Worm (Caenorhabditis elegans): ENCODE results near the gene cdk-5.

cdk-5 gene

DNA sequence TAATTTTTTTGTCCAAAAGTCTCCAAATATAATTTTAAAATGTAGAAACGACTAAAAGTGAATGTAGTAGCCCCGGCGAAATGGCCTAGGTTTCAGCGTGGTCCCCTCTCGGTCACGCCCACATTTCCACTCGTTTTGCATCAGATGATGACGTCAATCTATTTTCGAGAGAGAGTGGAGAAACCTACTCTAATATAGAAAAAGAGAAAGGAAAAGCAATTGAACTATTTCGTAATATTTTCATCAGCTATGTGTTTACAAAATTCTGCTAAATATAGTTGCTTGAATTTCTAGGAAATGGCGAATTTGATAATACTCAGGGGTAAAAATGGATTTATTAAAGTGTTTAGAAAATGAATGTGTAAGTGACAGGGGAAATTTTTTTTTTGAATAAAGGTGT, 10.3 kb downstream of the cdk-5 start:
- TF ChIP-seq hlh-17 (GFP tag; optimal IDR thresholded peaks at IDR 0.05; ENCODE audit: borderline replicate concordance), result no peak
- no peak for TF ChIP-seq nhr-19 (GFP tag; conservative IDR thresholded peaks at IDR 0.05)
- TF ChIP-seq swsn-7 (tag; optimal IDR thresholded peaks at IDR 0.05), result peak; percentile 32
- TF ChIP-seq lin-13 (GFP tag; optimal IDR thresholded peaks at IDR 0.05), result peak; percentile 35
- TF ChIP-seq ztf-11 (tag; optimal IDR thresholded peaks at IDR 0.05), result no peak
- no peak for TF ChIP-seq nhr-76 (tag; optimal IDR thresholded peaks at IDR 0.05)
- TF ChIP-seq hlh-4 (tag; optimal IDR thresholded peaks at IDR 0.05), result no peak
- peak; percentile 73 for TF ChIP-seq nhr-71 (tag; optimal IDR thresholded peaks at IDR 0.05)
- TF ChIP-seq ceh-82 (tag; optimal IDR thresholded peaks at IDR 0.05), result peak in 2 of 3 experiments; percentile 4 to 41
- no peak for TF ChIP-seq sox-4 (tag; optimal IDR thresholded peaks at IDR 0.05)
- peak in 1 of 3 experiments; percentile 35 for TF ChIP-seq dpl-1 (GFP tag; optimal IDR thresholded peaks at IDR 0.05)
- peak; percentile 22 for TF ChIP-seq xbp-1 (tag; optimal IDR thresholded peaks at IDR 0.05)
- TF ChIP-seq lsy-2 (tag; optimal IDR thresholded peaks at IDR 0.05), result peak; percentile 51 to 71
- TF ChIP-seq isw-1 (GFP tag; IDR thresholded peaks at IDR 0.05), result peak; percentile 35; the same call in 1 of the 2 replicates
- TF ChIP-seq lir-3 (tag; optimal IDR thresholded peaks at IDR 0.05; ENCODE audit: poor library complexity), result peak; percentile 32
- peak; percentile 84 for TF ChIP-seq mef-2 (tag; optimal IDR thresholded peaks at IDR 0.05)
- TF ChIP-seq egl-13 (tag; optimal IDR thresholded peaks at IDR 0.05), result peak; percentile 51
- peak; percentile 21 for TF ChIP-seq skn-1 (tag; optimal IDR thresholded peaks at IDR 0.05)
- peak; percentile 50 for TF ChIP-seq mep-1 (tag; optimal IDR thresholded peaks at IDR 0.05)
- TF ChIP-seq ceh-63 (GFP tag; optimal IDR thresholded peaks at IDR 0.05), result no peak
- TF ChIP-seq fkh-8 (tag; optimal IDR thresholded peaks at IDR 0.05), result peak; percentile 43
- no peak for TF ChIP-seq Y116A8C.19 (tag; optimal IDR thresholded peaks at IDR 0.05; ENCODE audit: borderline replicate concordance)
- TF ChIP-seq fkh-4 (tag; optimal IDR thresholded peaks at IDR 0.05; ENCODE audit: borderline replicate concordance), result no peak
- peak; percentile 27 for TF ChIP-seq efl-1 (optimal IDR thresholded peaks at IDR 0.05)
- TF ChIP-seq efl-1 (GFP tag; optimal IDR thresholded peaks at IDR 0.05 in 1 of 2), result peak; percentile 31 to 57
- TF ChIP-seq zip-4 (GFP tag; optimal IDR thresholded peaks at IDR 0.05), result peak; percentile 50
- no peak for TF ChIP-seq pqm-1 (tag; optimal IDR thresholded peaks at IDR 0.05)
- peak; percentile 22 for TF ChIP-seq nhr-237 (tag; optimal IDR thresholded peaks at IDR 0.05)
- TF ChIP-seq blmp-1 (tag; optimal IDR thresholded peaks at IDR 0.05), result peak; percentile 10
- peak; percentile 51 for TF ChIP-seq nhr-47 (tag; optimal IDR thresholded peaks at IDR 0.05)
- no peak for TF ChIP-seq lin-14 (GFP tag; optimal IDR thresholded peaks at IDR 0.05)
- TF ChIP-seq ets-5 (GFP tag; IDR thresholded peaks at IDR 0.05), result no peak
- TF ChIP-seq unc-86 (tag; optimal IDR thresholded peaks at IDR 0.05), result no peak
- no peak for TF ChIP-seq dsc-1 (tag; optimal IDR thresholded peaks at IDR 0.05)
- TF ChIP-seq ama-1 (optimal IDR thresholded peaks at IDR 0.05), result no peak
- peak in 1 of 2 experiments; percentile 48 for TF ChIP-seq lin-35 (GFP tag; optimal IDR thresholded peaks at IDR 0.05)
- peak; percentile 31 for TF ChIP-seq fkh-10 (GFP tag; optimal IDR thresholded peaks at IDR 0.05)
- TF ChIP-seq unc-30 (tag; optimal IDR thresholded peaks at IDR 0.05), result no peak

DNA sequence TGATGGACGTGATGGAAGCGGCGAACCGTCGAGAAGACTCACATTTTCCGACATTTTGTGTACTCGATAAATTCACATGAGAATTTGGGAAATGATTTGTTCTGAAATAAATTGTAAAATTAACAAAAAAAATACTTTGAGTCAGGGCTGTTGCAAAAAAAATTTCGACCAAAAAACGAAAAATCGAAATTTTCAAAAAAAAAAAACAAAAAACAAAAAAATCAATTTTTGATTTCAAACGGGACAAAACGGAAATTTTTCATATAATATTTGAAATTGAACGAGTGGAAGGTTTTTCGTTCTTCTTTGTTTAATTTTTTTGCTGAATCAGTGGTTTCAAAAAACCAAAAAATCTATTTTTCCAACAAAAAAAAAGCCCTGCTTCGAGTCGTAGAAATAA, 10.9 kb downstream of the cdk-5 start, which contains the start of gene cua-1:
TSS of gene cua-1 (minus strand) at position 101 of the 400 bp plus-strand sequence.
- TF ChIP-seq irx-1 (tag; optimal IDR thresholded peaks at IDR 0.05) (no peak), ceh-63 (GFP tag; optimal IDR thresholded peaks at IDR 0.05) (no peak), sox-4 (tag; optimal IDR thresholded peaks at IDR 0.05) (no peak), aly-2 (tag; optimal IDR thresholded peaks at IDR 0.05) (no peak), nhr-47 (tag; optimal IDR thresholded peaks at IDR 0.05) (no peak), elt-2 (tag; optimal IDR thresholded peaks at IDR 0.05) (no peak), nhr-85 (tag) (no peak), isw-1 (GFP tag; IDR thresholded peaks at IDR 0.05) (no peak), skn-1 (tag; optimal IDR thresholded peaks at IDR 0.05) (no peak), nhr-19 (GFP tag; conservative IDR thresholded peaks at IDR 0.05) (no peak), Y116A8C.19 (tag; optimal IDR thresholded peaks at IDR 0.05; ENCODE audit: borderline replicate concordance) (no peak)
